Fruit fly (Drosophila melanogaster) whole organism, embryonic: ENCODE measurements around the gene CG1983.

Source experiments
- BEAF-32 ChIP-seq: fragments of 200-800 bp; sonication (Bioruptor generic); optimal IDR thresholded peaks from 3 replicates; lab custom pipeline; 2017; ENCODE audit warnings: missing biosample characterization, missing genetic modification characterization, mild to moderate bottlenecking, moderate library complexity, missing genetic modification reagents
- CG10366 ChIP-seq: fragments of 200-800 bp; sonication (Bioruptor generic); IDR thresholded peaks from 2 replicates; pipeline ENCODE4 v1.3.6; 2022; ENCODE audit warnings: missing biosample characterization, missing genetic modification characterization
- CG12155 ChIP-seq: fragments of 200-800 bp; sonication (Bioruptor generic); optimal IDR thresholded peaks from 3 replicates; lab custom pipeline; 2016; ENCODE audit warnings: missing biosample characterization, missing genetic modification characterization
- CG1233 ChIP-seq: fragments of 200-800 bp; sonication (Bioruptor generic); optimal IDR thresholded peaks from 4 replicates; lab custom pipeline; 2018; ENCODE audit warnings: missing biosample characterization, mild to moderate bottlenecking, missing genetic modification characterization
- CG14667 ChIP-seq: fragments of 200-800 bp; sonication (Bioruptor generic); IDR thresholded peaks from 2 replicates; pipeline ENCODE4 v1.3.6; 2022; ENCODE audit warnings: missing biosample characterization, missing genetic modification characterization
- CG14710 ChIP-seq: fragments of 200-800 bp; sonication (Bioruptor generic); optimal IDR thresholded peaks from 3 replicates; lab custom pipeline; 2019; ENCODE audit warnings: missing biosample characterization, mild to moderate bottlenecking, missing genetic modification characterization, moderate library complexity
- CG17361 ChIP-seq: fragments of 200-800 bp; sonication (Bioruptor generic); IDR thresholded peaks from 3 replicates; pipeline ENCODE4 v1.3.6; 2022; ENCODE audit warnings: missing biosample characterization, missing genetic modification characterization
- CG1792 ChIP-seq: fragments of 200-800 bp; sonication (Bioruptor generic); optimal IDR thresholded peaks from 2 replicates; lab custom pipeline; 2016; ENCODE audit warnings: missing biosample characterization, missing genetic modification characterization
- CG1832 ChIP-seq: fragments of 200-800 bp; sonication (Bioruptor generic); optimal IDR thresholded peaks from 2 replicates; lab custom pipeline; 2017; ENCODE audit warnings: missing biosample characterization, mild to moderate bottlenecking, missing genetic modification characterization, inconsistent platforms
- CG2199 ChIP-seq: fragments of 200-800 bp; sonication (Bioruptor generic); IDR thresholded peaks from 3 replicates; pipeline ENCODE4 v1.3.6; 2022; ENCODE audit warnings: missing biosample characterization, missing genetic modification characterization
- CG33213 ChIP-seq: fragments of 200-800 bp; sonication (Bioruptor generic); optimal IDR thresholded peaks from 3 replicates; lab custom pipeline; 2016; ENCODE audit warnings: missing biosample characterization, missing genetic modification characterization
- CG4282 ChIP-seq: fragments of 200-800 bp; sonication (Bioruptor generic); optimal IDR thresholded peaks from 2 replicates; lab custom pipeline; 2016; ENCODE audit warnings: missing biosample characterization, missing genetic modification characterization
- CG4328 ChIP-seq: fragments of 200-800 bp; sonication (Bioruptor generic); optimal IDR thresholded peaks from 3 replicates; lab custom pipeline; 2017; ENCODE audit warnings: missing biosample characterization, missing genetic modification reagents, missing genetic modification characterization
- CG4404 ChIP-seq: fragments of 200-800 bp; sonication (Bioruptor generic); IDR thresholded peaks from 2 replicates; pipeline ENCODE4 v1.3.6; 2022; ENCODE audit warnings: missing biosample characterization, missing genetic modification characterization
- CG4707 ChIP-seq: fragments of 200-800 bp; sonication (Bioruptor generic); optimal IDR thresholded peaks from 2 replicates; lab custom pipeline; 2018; ENCODE audit warnings: missing biosample characterization, mild to moderate bottlenecking, missing genetic modification characterization, moderate library complexity
- CG6765 ChIP-seq: fragments of 200-800 bp; sonication (Bioruptor generic); optimal IDR thresholded peaks from 3 replicates; lab custom pipeline; 2017; ENCODE audit warnings: missing biosample characterization, mild to moderate bottlenecking, missing genetic modification characterization
- CG6791 ChIP-seq: fragments of 200-800 bp; sonication (Bioruptor generic); IDR thresholded peaks from 3 replicates; pipeline ENCODE4 v1.3.6; 2022; ENCODE audit warnings: missing biosample characterization, missing genetic modification characterization; ENCODE audit not compliant: partially characterized antibody
- CG7963 ChIP-seq: fragments of 200-800 bp; sonication (Bioruptor generic); IDR thresholded peaks from 3 replicates; pipeline ENCODE4 v1.3.6; 2022; ENCODE audit warnings: missing biosample characterization, missing genetic modification characterization; ENCODE audit not compliant: partially characterized antibody
- CHES-1-like ChIP-seq: fragments of 200-800 bp; sonication (Bioruptor generic); optimal IDR thresholded peaks from 2 replicates; lab custom pipeline; 2016; ENCODE audit warnings: missing biosample characterization, missing genetic modification characterization
- D19B ChIP-seq: fragments of 200-800 bp; sonication (Bioruptor generic); optimal IDR thresholded peaks from 2 replicates; lab custom pipeline; 2017; ENCODE audit warnings: missing biosample characterization, mild to moderate bottlenecking, missing genetic modification characterization
- Doc2 ChIP-seq: fragments of 200-800 bp; sonication (Bioruptor generic); IDR thresholded peaks from 2 replicates; pipeline ENCODE4 v1.3.6; 2022; ENCODE audit warnings: missing biosample characterization, missing genetic modification characterization
- Doc3 ChIP-seq: fragments of 200-800 bp; sonication (Bioruptor generic); IDR thresholded peaks from 3 replicates; pipeline ENCODE4 v1.3.6; 2022; ENCODE audit warnings: missing biosample characterization, missing genetic modification characterization; ENCODE audit not compliant: partially characterized antibody
- Ets65A ChIP-seq: fragments of 200-800 bp; sonication (Bioruptor generic); peaks from one replicate; lab custom pipeline; 2016; ENCODE audit warnings: missing biosample characterization, missing genetic modification characterization
- Hr51 ChIP-seq, 2 experiments: fragments of 200-800 bp; sonication (Bioruptor generic); optimal IDR thresholded peaks; 2 replicates in 1 of 2; 3 replicates in 1 of 2; lab custom pipeline; 2016 to 2018; ENCODE audit warnings: missing biosample characterization in 2 of 2, missing genetic modification characterization in 2 of 2, mild to moderate bottlenecking in 1 of 2, moderate library complexity in 1 of 2
- NK7.1 ChIP-seq: fragments of 200-800 bp; sonication (Bioruptor generic); optimal IDR thresholded peaks from 3 replicates; lab custom pipeline; 2016; ENCODE audit warnings: missing biosample characterization, missing genetic modification characterization
- Neu2 ChIP-seq: fragments of 200-800 bp; sonication (Bioruptor generic); optimal IDR thresholded peaks from 3 replicates; lab custom pipeline; 2016; ENCODE audit warnings: missing biosample characterization, missing genetic modification characterization, borderline replicate concordance
- Nf-YB ChIP-seq: fragments of 200-800 bp; sonication (Bioruptor generic); optimal IDR thresholded peaks from 3 replicates; lab custom pipeline; 2019; ENCODE audit warnings: missing biosample characterization, mild to moderate bottlenecking, missing genetic modification characterization, moderate library complexity
- Opbp ChIP-seq: fragments of 200-800 bp; sonication (Bioruptor generic); IDR thresholded peaks from 3 replicates; pipeline ENCODE4 v1.3.6; 2022; ENCODE audit warnings: missing biosample characterization, missing genetic modification characterization; ENCODE audit not compliant: partially characterized antibody
- Pdp1 ChIP-seq, 2 experiments: fragments of 200-800 bp; sonication (Bioruptor generic); optimal IDR thresholded peaks; 3 replicates each; lab custom pipeline; 2016; ENCODE audit warnings: missing biosample characterization in 2 of 2, missing genetic modification characterization in 2 of 2, mild to moderate bottlenecking in 1 of 2, moderate library complexity in 1 of 2
- Poxn ChIP-seq: fragments of 200-800 bp; sonication (Bioruptor generic); IDR thresholded peaks from 2 replicates; pipeline ENCODE4 v1.3.6; 2022; ENCODE audit warnings: missing biosample characterization, missing genetic modification characterization
- Ptx1 ChIP-seq: fragments of 200-800 bp; sonication (Bioruptor generic); IDR thresholded peaks from 2 replicates; pipeline ENCODE4 v1.3.6; 2022; ENCODE audit warnings: missing biosample characterization, missing genetic modification characterization
- Sox102F ChIP-seq: fragments of 200-800 bp; sonication (Bioruptor generic); optimal IDR thresholded peaks from 2 replicates; lab custom pipeline; 2018; ENCODE audit warnings: missing biosample characterization, mild to moderate bottlenecking, missing genetic modification characterization, moderate library complexity
- Usf ChIP-seq: fragments of 200-800 bp; sonication (Bioruptor generic); optimal IDR thresholded peaks from 2 replicates; lab custom pipeline; 2017; ENCODE audit warnings: missing genotype, missing biosample characterization, missing genetic modification characterization
- aop ChIP-seq: fragments of 200-800 bp; sonication (Bioruptor generic); IDR thresholded peaks from 2 replicates; pipeline ENCODE4 v1.3.6; 2022; ENCODE audit warnings: missing biosample characterization, missing genetic modification characterization
- ase ChIP-seq: fragments of 200-800 bp; sonication (Bioruptor generic); IDR thresholded peaks from 3 replicates; pipeline ENCODE4 v1.3.6; 2022; ENCODE audit warnings: missing biosample characterization, missing genetic modification characterization
- btn ChIP-seq: fragments of 200-800 bp; sonication (Bioruptor generic); optimal IDR thresholded peaks from 2 replicates; lab custom pipeline; 2016; ENCODE audit warnings: missing biosample characterization, missing genetic modification characterization
- dysf ChIP-seq: fragments of 200-800 bp; sonication (Bioruptor generic); IDR thresholded peaks from 3 replicates; pipeline ENCODE4 v1.3.6; 2022; ENCODE audit warnings: missing biosample characterization, missing genetic modification characterization
- exex ChIP-seq: fragments of 200-800 bp; sonication (Bioruptor generic); optimal IDR thresholded peaks from 4 replicates; lab custom pipeline; 2018; ENCODE audit warnings: missing biosample characterization, mild to moderate bottlenecking, missing genetic modification characterization, moderate library complexity
- eyg ChIP-seq: fragments of 200-800 bp; sonication (Bioruptor generic); optimal IDR thresholded peaks from 3 replicates; lab custom pipeline; 2016; ENCODE audit warnings: missing biosample characterization, missing genetic modification characterization
- fd102C ChIP-seq: fragments of 200-800 bp; sonication (Bioruptor generic); optimal IDR thresholded peaks from 2 replicates; lab custom pipeline; 2018; ENCODE audit warnings: missing biosample characterization, mild to moderate bottlenecking, missing genetic modification characterization, moderate library complexity
- fu2 ChIP-seq: fragments of 200-800 bp; sonication (Bioruptor generic); optimal IDR thresholded peaks from 2 replicates; lab custom pipeline; 2016; ENCODE audit warnings: missing biosample characterization, missing genetic modification characterization
- grau ChIP-seq: fragments of 200-800 bp; optimal IDR thresholded peaks from 3 replicates; lab custom pipeline; 2019; ENCODE audit warnings: missing biosample characterization, mild to moderate bottlenecking, missing genetic modification characterization, moderate library complexity
- her ChIP-seq: fragments of 200-800 bp; sonication (Bioruptor generic); optimal IDR thresholded peaks from 2 replicates; lab custom pipeline; 2016; ENCODE audit warnings: missing biosample characterization, missing genetic modification characterization
- knrl ChIP-seq: fragments of 200-800 bp; sonication (Bioruptor generic); IDR thresholded peaks from 3 replicates; pipeline ENCODE4 v1.3.6; 2022; ENCODE audit warnings: missing biosample characterization, missing genetic modification characterization; ENCODE audit not compliant: partially characterized antibody
- nau ChIP-seq: fragments of 200-800 bp; sonication (Bioruptor generic); optimal IDR thresholded peaks from 3 replicates; lab custom pipeline; 2017; ENCODE audit warnings: missing biosample characterization, mild to moderate bottlenecking, missing genetic modification characterization, missing genetic modification reagents
- phol ChIP-seq: fragments of 200-800 bp; sonication (Bioruptor generic); optimal IDR thresholded peaks from 3 replicates; lab custom pipeline; 2018; ENCODE audit warnings: missing biosample characterization, mild to moderate bottlenecking, missing genetic modification characterization, moderate library complexity
- ro ChIP-seq: fragments of 200-800 bp; sonication (Bioruptor generic); IDR thresholded peaks from 2 replicates; pipeline ENCODE4 v1.3.6; 2022; ENCODE audit warnings: missing biosample characterization, missing genetic modification characterization
- tgo ChIP-seq: fragments of 200-800 bp; sonication (Bioruptor generic); IDR thresholded peaks from 3 replicates; pipeline ENCODE4 v1.3.6; 2022; ENCODE audit warnings: missing biosample characterization, missing genetic modification characterization
- vnd ChIP-seq: fragments of 200-800 bp; sonication (Bioruptor generic); IDR thresholded peaks from 3 replicates; pipeline ENCODE4 v1.3.6; 2022; ENCODE audit warnings: missing biosample characterization, missing genetic modification characterization; ENCODE audit not compliant: partially characterized antibody
- zen2 ChIP-seq: fragments of 200-800 bp; sonication (Bioruptor generic); IDR thresholded peaks from 3 replicates; pipeline ENCODE4 v1.3.6; 2022; ENCODE audit warnings: missing biosample characterization, missing genetic modification characterization; ENCODE audit not compliant: partially characterized antibody

Gene CG1983

DNA sequence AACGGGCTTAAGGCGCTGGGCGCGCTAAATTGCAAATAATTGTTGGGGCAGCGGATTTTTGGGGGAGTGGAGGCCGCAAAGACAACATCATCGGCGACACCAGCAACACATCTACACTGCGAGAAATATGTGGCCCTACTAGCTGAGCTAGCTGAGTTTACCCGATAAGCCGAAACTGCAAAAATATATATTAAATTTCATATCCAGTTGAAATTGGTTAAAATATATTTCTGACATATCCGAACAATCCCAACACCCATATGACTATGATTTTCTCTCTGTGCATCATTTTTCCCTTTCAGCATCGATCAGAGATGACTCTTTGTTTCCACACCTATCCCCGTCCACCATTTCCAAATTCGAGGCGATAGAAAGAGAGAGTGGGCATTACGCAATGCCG, 12.3 kb upstream of the CG1983 start (continued):
- TF ChIP-seq tgo (GFP tag; lab: Robert Waterston, UW): peak; percentile 78
- TF ChIP-seq dysf (GFP tag; lab: Robert Waterston, UW): peak; percentile 88
- TF ChIP-seq CG14710 (tag; lab: Kevin White, UChicago): peak; percentile 53
- TF ChIP-seq CG1233 (GFP tag; lab: Kevin White, UChicago): peak; percentile 54
- peak; percentile 21 for TF ChIP-seq CHES-1-like
- no peak for TF ChIP-seq fu2
- no peak for TF ChIP-seq CG4282 (GFP tag; lab: Kevin White, UChicago)
- peak; percentile 71 for TF ChIP-seq CG14667 (GFP tag; lab: Robert Waterston, UW)
- TF ChIP-seq D19B (GFP tag; lab: Kevin White, UChicago): peak; percentile 13
- TF ChIP-seq Neu2 (GFP tag; lab: Kevin White, UChicago): no peak
- TF ChIP-seq CG1832: no peak
- TF ChIP-seq fd102C (GFP tag; lab: Kevin White, UChicago): no peak
- TF ChIP-seq grau (tag; lab: Kevin White, UChicago): peak; percentile 67
- TF ChIP-seq Pdp1 (GFP tag; optimal IDR thresholded peaks at IDR 0.05; lab: Kevin White, UChicago): peak; percentile 67 to 68
- no peak for TF ChIP-seq Poxn (GFP tag; lab: Robert Waterston, UW)
- no peak for TF ChIP-seq CG2199
- peak; percentile 54 for TF ChIP-seq CG12155 (GFP tag; lab: Kevin White, UChicago)
- TF ChIP-seq exex (tag; lab: Kevin White, UChicago): peak; percentile 15
- TF ChIP-seq Usf (GFP tag; lab: Kevin White, UChicago): peak; percentile 16
- TF ChIP-seq CG4328 (GFP tag; lab: Kevin White, UChicago): peak; percentile 62
- TF ChIP-seq CG1792: no peak
- TF ChIP-seq CG7963 (GFP tag; lab: Robert Waterston, UW): no peak
- peak; percentile 67 for TF ChIP-seq ro (GFP tag; lab: Robert Waterston, UW)
- TF ChIP-seq her (GFP tag; lab: Kevin White, UChicago): peak; percentile 3
- peak; percentile 90 for TF ChIP-seq Ets65A (GFP tag; lab: Kevin White, UChicago)
- TF ChIP-seq CG4404: peak; percentile 28; the same call in 1 of the 2 replicates
- no peak for TF ChIP-seq eyg
- TF ChIP-seq knrl (GFP tag; lab: Robert Waterston, UW): no peak
- TF ChIP-seq NK7.1 (GFP tag; lab: Kevin White, UChicago): no peak
- TF ChIP-seq CG6791 (GFP tag; lab: Robert Waterston, UW): no peak
- TF ChIP-seq CG6765 (GFP tag; lab: Kevin White, UChicago): no peak
- TF ChIP-seq CG4707 (GFP tag; lab: Kevin White, UChicago): peak; percentile 30
- TF ChIP-seq Ptx1 (GFP tag; lab: Robert Waterston, UW): peak; percentile 87
- peak; percentile 83 for TF ChIP-seq Sox102F (GFP tag; lab: Kevin White, UChicago)
- TF ChIP-seq BEAF-32 (GFP tag; lab: Kevin White, UChicago): no peak
- TF ChIP-seq Hr51 (GFP tag; optimal IDR thresholded peaks at IDR 0.05; lab: Kevin White, UChicago): peak; percentile 20 to 80
- peak; percentile 78 for TF ChIP-seq phol
- peak; percentile 78 for TF ChIP-seq CG10366
- TF ChIP-seq ase (GFP tag; lab: Robert Waterston, UW): peak; percentile 86
- peak; percentile 66; the same call in 1 of the 2 replicates for TF ChIP-seq aop (GFP tag; lab: Robert Waterston, UW)
- TF ChIP-seq Opbp: no peak
- no peak for TF ChIP-seq Doc3 (GFP tag; lab: Robert Waterston, UW)
- no peak for TF ChIP-seq btn (GFP tag; lab: Kevin White, UChicago)
- TF ChIP-seq nau (GFP tag; lab: Kevin White, UChicago): peak; percentile 60
- peak; percentile 38 for TF ChIP-seq CG33213 (GFP tag; lab: Kevin White, UChicago)
- no peak for TF ChIP-seq zen2 (GFP tag; lab: Robert Waterston, UW)
- TF ChIP-seq Doc2 (GFP tag; lab: Robert Waterston, UW): peak; percentile 38; the same call in 1 of the 2 replicates
- TF ChIP-seq Nf-YB (GFP tag; lab: Kevin White, UChicago): peak; percentile 10
- TF ChIP-seq vnd: no peak
- peak; percentile 77; the same call in 2 of the 3 replicates for TF ChIP-seq CG17361 (GFP tag; lab: Robert Waterston, UW)
